Worm (Caenorhabditis elegans): Measurements from ENCODE around the gene F54C9.11.
A peak's percentile ranks its signal among the peaks of the same experiment; 100 is the strongest.

F54C9.11 gene

DNA sequence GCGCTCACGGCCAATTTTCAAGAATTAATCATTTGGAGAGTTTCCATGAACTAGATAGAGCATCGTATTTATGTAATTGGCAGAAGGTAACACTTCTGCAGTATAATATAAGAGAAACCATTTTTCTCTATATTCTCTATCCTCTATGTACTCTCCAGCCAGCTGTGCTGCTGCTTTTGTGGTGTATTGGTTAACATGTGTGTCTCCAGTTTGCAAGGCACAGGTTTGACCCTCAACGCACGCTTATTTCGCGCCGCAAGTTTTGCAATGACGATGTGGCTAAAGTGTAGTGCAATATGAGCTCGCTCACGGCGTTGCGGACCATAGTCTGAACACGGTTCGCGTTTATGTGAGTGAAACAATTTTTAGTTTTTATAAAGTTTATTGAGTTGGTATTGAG is 37.9 kb downstream of the F54C9.11 start (continued):
- TF ChIP-seq madf-6 (GFP tag; IDR thresholded peaks at IDR 0.05) = no peak
- peak; percentile 32 for TF ChIP-seq ceh-79 (tag; optimal IDR thresholded peaks at IDR 0.05)
- peak; percentile 89 for TF ChIP-seq mes-4 (tag; optimal IDR thresholded peaks at IDR 0.05)
- TF ChIP-seq zim-3 (tag; optimal IDR thresholded peaks at IDR 0.05) = no peak
- peak; percentile 62 for TF ChIP-seq ztf-26 (tag; optimal IDR thresholded peaks at IDR 0.05)
- peak; percentile 93 for TF ChIP-seq nhr-90 (tag; optimal IDR thresholded peaks at IDR 0.05)
- TF ChIP-seq K11D2.4 (GFP tag; IDR thresholded peaks at IDR 0.05) = no peak; the same call in 1 of the 2 replicates
- 0 out of 2 replicates have a peak, but pooled peaks have one; percentile 50 for TF ChIP-seq ztf-6 (GFP tag; IDR thresholded peaks at IDR 0.05)
- peak; percentile 69 for TF ChIP-seq F57C9.4 (tag; optimal IDR thresholded peaks at IDR 0.05)
- no peak for TF ChIP-seq unc-62 (GFP tag; optimal IDR thresholded peaks at IDR 0.05)
- no peak for TF ChIP-seq athp-1 (tag; optimal IDR thresholded peaks at IDR 0.05)
- TF ChIP-seq snpc-1.3 (tag; optimal IDR thresholded peaks at IDR 0.05; ENCODE audit: insufficient read depth) = no peak
- peak; percentile 96 for TF ChIP-seq tbp1 (GFP tag; optimal IDR thresholded peaks at IDR 0.05)
- TF ChIP-seq ekl-4 (GFP tag; IDR thresholded peaks at IDR 0.05) = peak; percentile 83

DNA sequence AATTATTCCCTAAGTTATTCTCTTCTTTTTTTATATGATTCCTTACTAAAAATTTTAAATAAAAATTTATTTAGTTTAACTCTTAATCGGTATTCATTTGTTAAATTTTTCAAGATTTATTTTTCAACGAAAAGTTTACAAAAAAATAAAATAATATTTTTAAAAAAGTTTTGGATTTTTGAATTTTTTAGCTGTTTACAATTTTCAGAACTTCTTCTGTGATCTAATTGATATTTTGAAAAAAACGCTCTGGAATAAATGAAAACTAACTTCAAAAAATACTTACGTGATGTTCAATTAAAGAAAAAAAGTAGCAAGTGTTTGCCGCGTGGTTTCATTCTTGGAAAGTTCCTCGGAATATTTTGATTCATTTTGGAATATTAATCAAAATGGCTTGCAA is 39.6 kb downstream of the F54C9.11 start, which contains the start of gene decr-1.2:
Gene decr-1.2, plus strand, starts transcription at position 301 of the 400 bp plus-strand sequence.
- TF ChIP-seq dpl-1 (GFP tag; optimal IDR thresholded peaks at IDR 0.05) (no peak), efl-1 (GFP tag; optimal IDR thresholded peaks at IDR 0.05) (no peak), rpc-1 (optimal IDR thresholded peaks at IDR 0.05) (no peak), rpc-1 (tag; optimal IDR thresholded peaks at IDR 0.05) (no peak)

DNA sequence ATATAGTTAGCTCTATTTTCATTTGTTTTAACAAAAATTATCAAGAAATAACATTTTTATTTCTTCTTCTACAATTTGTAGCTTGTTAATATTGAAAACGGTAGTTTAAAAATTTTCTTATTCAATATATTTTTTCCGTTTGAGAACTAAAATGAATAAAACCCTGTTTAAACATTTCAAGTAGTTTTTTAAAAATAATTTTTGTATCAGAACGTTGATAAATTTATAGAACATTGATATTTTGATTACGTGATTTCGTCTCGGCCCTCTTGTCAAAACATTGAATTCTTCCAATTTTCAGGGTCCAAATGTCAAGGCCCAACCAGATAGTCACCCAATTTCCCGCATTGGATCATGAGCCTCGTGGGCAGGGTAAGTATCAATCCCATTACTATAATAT is 44.5 kb downstream of the F54C9.11 start, which contains the start of gene pqn-73:
Gene pqn-73, plus strand, starts transcription at position 301 of the 400 bp plus-strand sequence.
- no peak for TF ChIP-seq atf-7 (tag; optimal IDR thresholded peaks at IDR 0.05)
- TF ChIP-seq madf-3 (GFP tag; IDR thresholded peaks at IDR 0.05) = no peak
- TF ChIP-seq ZK185.1 (tag; optimal IDR thresholded peaks at IDR 0.05; ENCODE audit: poor library complexity, severe bottlenecking) = no peak
- TF ChIP-seq hsf-1 (GFP tag; IDR thresholded peaks at IDR 0.05) = no peak
- no peak for TF ChIP-seq F55B11.4 (tag; optimal IDR thresholded peaks at IDR 0.05; ENCODE audit: borderline replicate concordance, insufficient read depth)
- no peak for TF ChIP-seq nhr-90 (tag; optimal IDR thresholded peaks at IDR 0.05)
- TF ChIP-seq cebp-2 (GFP tag; IDR thresholded peaks at IDR 0.05) = no peak
- no peak for TF ChIP-seq dpff-1 (tag; optimal IDR thresholded peaks at IDR 0.05)
- no peak for TF ChIP-seq aptf-3 (GFP tag; IDR thresholded peaks at IDR 0.05)
- TF ChIP-seq K12H6.12 (tag; optimal IDR thresholded peaks at IDR 0.05) = no peak
- no peak for TF ChIP-seq hmg-20 (GFP tag; IDR thresholded peaks at IDR 0.05)
- no peak for TF ChIP-seq snpc-3.4 (tag; optimal IDR thresholded peaks at IDR 0.05)
- TF ChIP-seq madf-10 (tag; optimal IDR thresholded peaks at IDR 0.05) = no peak
- no peak for TF ChIP-seq nhr-80 (tag; optimal IDR thresholded peaks at IDR 0.05)

ce11 chrII:8536060-8536459 is 48.8 kb downstream of the F54C9.11 start, which contains the start of gene W01C9.2:
W01C9.2 (plus strand) TSS chrII:8536360.
- TF ChIP-seq tbp1 (GFP tag; optimal IDR thresholded peaks at IDR 0.05) (no peak), F49E8.2 (tag; optimal IDR thresholded peaks at IDR 0.05; ENCODE audit: insufficient read depth) (no peak), snpc-1.3 (tag; optimal IDR thresholded peaks at IDR 0.05; ENCODE audit: insufficient read depth) (no peak), lin-40 (tag; optimal IDR thresholded peaks at IDR 0.05) (no peak), rcor-1 (GFP tag; IDR thresholded peaks at IDR 0.05) (no peak), xnd-1 (tag; optimal IDR thresholded peaks at IDR 0.05) (no peak), chd-7 (tag; optimal IDR thresholded peaks at IDR 0.05) (no peak), nfya-1 (tag; optimal IDR thresholded peaks at IDR 0.05; ENCODE audit: borderline replicate concordance, insufficient read depth) (no peak), sdz-38 (tag; optimal IDR thresholded peaks at IDR 0.05) (no peak), dpff-1 (tag; optimal IDR thresholded peaks at IDR 0.05) (no peak), dpl-1 (GFP tag; optimal IDR thresholded peaks at IDR 0.05) (no peak), efl-1 (GFP tag; optimal IDR thresholded peaks at IDR 0.05) (no peak), attf-6 (GFP tag; IDR thresholded peaks at IDR 0.05) (no peak)

Data from whole organism, young adult.